Worm (Caenorhabditis elegans): Measurements from ENCODE around the gene Y54G2A.26.

- no peak for TF ChIP-seq Y79H2A.3 (GFP tag; conservative IDR thresholded peaks at IDR 0.05)
- no peak for TF ChIP-seq snpc-4 (GFP tag; optimal IDR thresholded peaks at IDR 0.05)
- no peak for TF ChIP-seq snpc-4 (tag; optimal IDR thresholded peaks at IDR 0.05)
- TF ChIP-seq ama-1 (optimal IDR thresholded peaks at IDR 0.05) = no peak
- TF ChIP-seq ama-1 (GFP tag; optimal IDR thresholded peaks at IDR 0.05) = no peak
- TF ChIP-seq B0261.1 (tag; optimal IDR thresholded peaks at IDR 0.05) = no peak
- no peak for TF ChIP-seq snpc-1.1 (tag; optimal IDR thresholded peaks at IDR 0.05; ENCODE audit: insufficient read depth)
- TF ChIP-seq ceh-58 (GFP tag; IDR thresholded peaks at IDR 0.05) = no peak
- TF ChIP-seq egrh-3 (GFP tag; IDR thresholded peaks at IDR 0.05) = no peak
- TF ChIP-seq pha-4 (tag; optimal IDR thresholded peaks at IDR 0.05) = no peak
- TF ChIP-seq unc-62 (GFP tag; optimal IDR thresholded peaks at IDR 0.05) = no peak
- TF ChIP-seq atf-7 (tag; optimal IDR thresholded peaks at IDR 0.05) = no peak
Measured at ce11 chrIV:3002807-3003206, 7.5 kb upstream of the Y54G2A.26 start.
